Worm (Caenorhabditis elegans): Measurements from ENCODE around the gene F38B7.10.

- no peak for TF ChIP-seq dmd-6 (GFP tag; IDR thresholded peaks at IDR 0.05)
- peak in 1 of 2 experiments; percentile 91 for TF ChIP-seq unc-62 (GFP tag; optimal IDR thresholded peaks at IDR 0.05 in 1 of 2)
- TF ChIP-seq unc-62 (tag; optimal IDR thresholded peaks at IDR 0.05) = no peak
- no peak for TF ChIP-seq aha-1 (tag)
- no peak for TF ChIP-seq ceh-62 (tag; optimal IDR thresholded peaks at IDR 0.05)
These were observed 18.3 kb upstream of the F38B7.10 start for ce11 chrV:11526927-11527491.
